Worm (Caenorhabditis elegans): ENCODE measurements around the gene rpn-13.
A peak's percentile ranks its signal among the peaks of the same experiment; 100 is the strongest.

rpn-13 gene

ce11 chrIII:6344737-6345136 lies 3.0 kb upstream of the rpn-13 start (continued):
- peak; percentile 71 for TF ChIP-seq nhr-25 (tag; optimal IDR thresholded peaks at IDR 0.05; ENCODE audit: borderline replicate concordance, insufficient read depth)
- no peak for TF ChIP-seq zip-2 (tag; optimal IDR thresholded peaks at IDR 0.05)
- TF ChIP-seq snpc-1.2 (GFP tag; IDR thresholded peaks at IDR 0.05), result no peak
- TF ChIP-seq nhr-11 (tag; optimal IDR thresholded peaks at IDR 0.05), result peak; percentile 78
- TF ChIP-seq unc-130 (GFP tag; optimal IDR thresholded peaks at IDR 0.05), result peak; percentile 34
- TF ChIP-seq lim-7 (GFP tag; IDR thresholded peaks at IDR 0.05), result 0 out of 2 replicates have a peak, but pooled peaks have one; percentile 51
- TF ChIP-seq pha-4 (GFP tag; IDR thresholded peaks at IDR 0.05), result peak; percentile 65; the same call in 1 of the 2 replicates
- TF ChIP-seq pha-4 (tag; optimal IDR thresholded peaks at IDR 0.05), result peak; percentile 8
- TF ChIP-seq nhr-6 (tag; optimal IDR thresholded peaks at IDR 0.05), result peak; percentile 45
- TF ChIP-seq ZK546.5 (tag; optimal IDR thresholded peaks at IDR 0.05), result peak in 1 of 2 experiments; percentile 14
- 0 out of 2 replicates have a peak, but pooled peaks have one; percentile 39 for TF ChIP-seq arid-1 (GFP tag; conservative IDR thresholded peaks at IDR 0.05)
- no peak for TF ChIP-seq ctbp-1 (GFP tag; IDR thresholded peaks at IDR 0.05)
- TF ChIP-seq fkh-10 (GFP tag; optimal IDR thresholded peaks at IDR 0.05), result peak; percentile 44
- no peak for TF ChIP-seq unc-39 (tag; optimal IDR thresholded peaks at IDR 0.05)
- peak; percentile 50 for TF ChIP-seq nhr-28 (tag; optimal IDR thresholded peaks at IDR 0.05)
- peak; percentile 66 for TF ChIP-seq T26A8.4 (GFP tag; IDR thresholded peaks at IDR 0.05)
- TF ChIP-seq rbr-2 (tag; optimal IDR thresholded peaks at IDR 0.05), result peak; percentile 63
- no peak for TF ChIP-seq dmd-8 (GFP tag; IDR thresholded peaks at IDR 0.05)
- TF ChIP-seq dve-1 (tag; optimal IDR thresholded peaks at IDR 0.05; ENCODE audit: insufficient read depth), result peak; percentile 59
- TF ChIP-seq lin-38 (GFP tag; IDR thresholded peaks at IDR 0.05), result peak; percentile 71
- TF ChIP-seq lin-29 (GFP tag; IDR thresholded peaks at IDR 0.05), result no peak
- peak in 1 of 2 experiments; percentile 66 for TF ChIP-seq daf-16 (GFP tag; optimal IDR thresholded peaks at IDR 0.05)
- peak; percentile 64 for TF ChIP-seq daf-16 (tag; optimal IDR thresholded peaks at IDR 0.05)
- 0 out of 2 replicates have a peak, but pooled peaks have one; percentile 33 for TF ChIP-seq nhr-42 (GFP tag; IDR thresholded peaks at IDR 0.05)
- TF ChIP-seq nhr-237 (tag; optimal IDR thresholded peaks at IDR 0.05), result no peak
- TF ChIP-seq lin-13 (GFP tag; optimal IDR thresholded peaks at IDR 0.05), result peak; percentile 85
- TF ChIP-seq php-3 (GFP tag; IDR thresholded peaks at IDR 0.05), result no peak
- TF ChIP-seq mxl-3 (GFP tag; optimal IDR thresholded peaks at IDR 0.05), result peak; percentile 56
- TF ChIP-seq ztf-7 (tag; optimal IDR thresholded peaks at IDR 0.05), result peak; percentile 37
- TF ChIP-seq unc-62 (GFP tag; optimal IDR thresholded peaks at IDR 0.05 in 1 of 2), result peak in 1 of 2 experiments; percentile 38
- no peak for TF ChIP-seq unc-62 (tag; optimal IDR thresholded peaks at IDR 0.05)
- TF ChIP-seq mxl-2 (GFP tag; conservative IDR thresholded peaks at IDR 0.05), result no peak
- peak; percentile 87 for TF ChIP-seq mes-2 (tag; optimal IDR thresholded peaks at IDR 0.05; ENCODE audit: poor library complexity, severe bottlenecking)
- peak; percentile 73 for TF ChIP-seq hlh-11 (tag; optimal IDR thresholded peaks at IDR 0.05)
- no peak for TF ChIP-seq egl-27 (tag; optimal IDR thresholded peaks at IDR 0.05)
- TF ChIP-seq ces-1 (GFP tag; optimal IDR thresholded peaks at IDR 0.05), result no peak
- TF ChIP-seq ama-1 (optimal IDR thresholded peaks at IDR 0.05), result peak; percentile 25
- TF ChIP-seq dpl-1 (GFP tag; optimal IDR thresholded peaks at IDR 0.05), result peak; percentile 75
- TF ChIP-seq Y48G9A.11 (GFP tag; IDR thresholded peaks at IDR 0.05), result 0 out of 2 replicates have a peak, but pooled peaks have one; percentile 37
- peak in 1 of 2 experiments; percentile 57 for TF ChIP-seq hif-1 (tag; optimal IDR thresholded peaks at IDR 0.05)

- TF ChIP-seq hlh-30 (tag; optimal IDR thresholded peaks at IDR 0.05; ENCODE audit: insufficient read depth) (no peak), nhr-25 (tag; optimal IDR thresholded peaks at IDR 0.05; ENCODE audit: borderline replicate concordance, insufficient read depth) (no peak), ztf-11 (tag; optimal IDR thresholded peaks at IDR 0.05) (no peak), nhr-10 (tag; optimal IDR thresholded peaks at IDR 0.05) (no peak)
Observed at ce11 chrIII:6343229-6343628, 1.5 kb upstream of the rpn-13 start, which contains the start of gene C56G2.9. Gene C56G2.9 (minus strand): TSS chrIII:6343329.
